Fruit fly (Drosophila melanogaster) whole organism, adult: Measurements from ENCODE around the gene CG11426.

Experiments
- CG11617 ChIP-seq: fragments of 200-800 bp; sonication (Bioruptor generic); optimal IDR thresholded peaks from 2 replicates; lab custom pipeline; 2017; ENCODE audit warnings: mild to moderate bottlenecking, missing biosample characterization, missing genetic modification reagents, missing genetic modification characterization
- CG12768 ChIP-seq: fragments of 200-800 bp; sonication (Bioruptor generic); optimal IDR thresholded peaks from 2 replicates; lab custom pipeline; 2017; ENCODE audit warnings: missing biosample characterization, missing genetic modification characterization, mild to moderate bottlenecking, moderate library complexity, missing genetic modification reagents
- CG14711 ChIP-seq: fragments of 200-800 bp; sonication (Bioruptor generic); optimal IDR thresholded peaks from 2 replicates; lab custom pipeline; 2018; ENCODE audit warnings: missing biosample characterization, mild to moderate bottlenecking, missing genetic modification characterization, moderate library complexity
- CG1620 ChIP-seq: fragments of 200-800 bp; sonication (Bioruptor generic); optimal IDR thresholded peaks from 2 replicates; lab custom pipeline; 2016; ENCODE audit warnings: missing biosample characterization, missing genetic modification characterization
- CG33017 ChIP-seq: fragments of 200-800 bp; sonication (Bioruptor generic); optimal IDR thresholded peaks from 2 replicates; lab custom pipeline; 2018; ENCODE audit warnings: missing biosample characterization, mild to moderate bottlenecking, missing genetic modification characterization, moderate library complexity
- CG5204 ChIP-seq: fragments of 200-800 bp; sonication (Bioruptor generic); optimal IDR thresholded peaks from 2 replicates; lab custom pipeline; 2016; ENCODE audit warnings: missing biosample characterization, missing genetic modification characterization
- CG7045 ChIP-seq: fragments of 200-800 bp; sonication (Bioruptor generic); optimal IDR thresholded peaks from 2 replicates; lab custom pipeline; 2017; ENCODE audit warnings: missing biosample characterization, mild to moderate bottlenecking, missing genetic modification characterization
- CG7101 ChIP-seq: fragments of 200-800 bp; sonication (Bioruptor generic); optimal IDR thresholded peaks from 2 replicates; lab custom pipeline; 2018; ENCODE audit warnings: missing biosample characterization, mild to moderate bottlenecking, missing genetic modification characterization, moderate library complexity
- Clk ChIP-seq: fragments of 200-800 bp; sonication (Bioruptor generic); optimal IDR thresholded peaks from 2 replicates; lab custom pipeline; 2017; ENCODE audit warnings: missing biosample characterization, missing genetic modification characterization
- Crg-1 ChIP-seq: fragments of 200-800 bp; sonication (Bioruptor generic); optimal IDR thresholded peaks from 2 replicates; lab custom pipeline; 2016; ENCODE audit warnings: missing biosample characterization, missing genetic modification characterization
- Hr96 ChIP-seq: fragments of 200-800 bp; sonication (Bioruptor generic); optimal IDR thresholded peaks from 2 replicates; lab custom pipeline; 2016; ENCODE audit warnings: missing biosample characterization, missing genetic modification characterization
- Mnt ChIP-seq: fragments of 200-800 bp; sonication (Bioruptor generic); optimal IDR thresholded peaks from 2 replicates; lab custom pipeline; 2016; ENCODE audit warnings: missing biosample characterization, mild to moderate bottlenecking, missing genetic modification characterization
- bab1 ChIP-seq: fragments of 200-800 bp; sonication (Bioruptor generic); optimal IDR thresholded peaks from 3 replicates; lab custom pipeline; 2019; ENCODE audit warnings: missing biosample characterization, mild to moderate bottlenecking, missing genetic modification characterization, moderate library complexity
- cic ChIP-seq: fragments of 200-800 bp; sonication (Bioruptor generic); optimal IDR thresholded peaks from 2 replicates; lab custom pipeline; 2017; ENCODE audit warnings: missing biosample characterization, mild to moderate bottlenecking, missing genetic modification characterization, moderate library complexity
- cnc ChIP-seq, 2 experiments: fragments of >200 bp; optimal IDR thresholded peaks; 2 replicates each; lab custom pipeline; 2017
- kay ChIP-seq: fragments of 200-800 bp; sonication (Bioruptor generic); peaks from one replicate; lab custom pipeline; 2016; ENCODE audit warnings: missing biosample characterization, missing genetic modification characterization, borderline replicate concordance
- ovo ChIP-seq: fragments of 200-800 bp; sonication (Bioruptor generic); optimal IDR thresholded peaks from 2 replicates; lab custom pipeline; 2016; ENCODE audit warnings: missing biosample characterization, missing genetic modification characterization
- pad ChIP-seq: fragments of 200-800 bp; sonication (Bioruptor generic); optimal IDR thresholded peaks from 3 replicates; lab custom pipeline; 2017; ENCODE audit warnings: missing biosample characterization, missing genetic modification characterization, mild to moderate bottlenecking, moderate library complexity, missing genetic modification reagents
- tj ChIP-seq: fragments of 200-800 bp; sonication (Bioruptor generic); optimal IDR thresholded peaks from 3 replicates; lab custom pipeline; 2017; ENCODE audit warnings: missing biosample characterization, mild to moderate bottlenecking, missing genetic modification characterization, moderate library complexity
- toe ChIP-seq: fragments of 200-800 bp; sonication (Bioruptor generic); optimal IDR thresholded peaks from 2 replicates; lab custom pipeline; 2016; ENCODE audit warnings: missing biosample characterization, missing genetic modification characterization

CG11426 gene

DNA sequence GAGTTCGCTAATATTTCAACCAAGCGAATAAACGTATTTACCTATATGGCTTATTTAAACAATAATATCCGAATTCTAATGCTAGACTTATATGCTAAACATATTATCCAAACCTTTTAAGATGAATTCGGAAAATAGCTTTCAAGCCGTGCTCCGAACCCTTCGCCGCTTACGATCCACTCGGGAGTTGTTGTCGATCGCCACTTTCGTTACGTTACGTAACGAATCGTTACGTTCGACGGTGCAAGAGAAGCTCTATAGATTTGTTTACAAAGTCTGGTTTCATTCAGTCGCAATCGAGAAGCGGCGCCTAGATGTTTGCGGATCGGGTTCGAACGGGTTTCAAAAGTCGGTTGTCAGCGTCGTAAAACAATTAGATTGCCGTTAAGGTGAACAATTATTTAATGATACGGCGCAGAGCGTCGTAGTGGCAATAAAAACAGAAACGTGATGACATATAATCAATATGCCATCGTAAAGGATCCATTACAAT, at the start of gene CG11426:
Gene CG11426 (plus strand): TSS at position 258 of the 493 bp plus-strand sequence.
- TF ChIP-seq CG12768 (no peak), cnc (optimal IDR thresholded peaks at IDR 0.05; lab: Kevin White, UChicago) (no peak), Mnt (no peak), pad (GFP tag; lab: Kevin White, UChicago) (no peak), bab1 (no peak), CG5204 (GFP tag; lab: Kevin White, UChicago) (no peak), ovo (GFP tag; lab: Kevin White, UChicago) (no peak), toe (no peak), Crg-1 (GFP tag; lab: Kevin White, UChicago) (no peak), CG7101 (tag; lab: Kevin White, UChicago) (no peak), Hr96 (GFP tag; lab: Kevin White, UChicago) (no peak), Clk (no peak), tj (no peak), CG11617 (no peak), CG14711 (no peak), kay (no peak), cic (GFP tag; lab: Kevin White, UChicago) (no peak)

DNA sequence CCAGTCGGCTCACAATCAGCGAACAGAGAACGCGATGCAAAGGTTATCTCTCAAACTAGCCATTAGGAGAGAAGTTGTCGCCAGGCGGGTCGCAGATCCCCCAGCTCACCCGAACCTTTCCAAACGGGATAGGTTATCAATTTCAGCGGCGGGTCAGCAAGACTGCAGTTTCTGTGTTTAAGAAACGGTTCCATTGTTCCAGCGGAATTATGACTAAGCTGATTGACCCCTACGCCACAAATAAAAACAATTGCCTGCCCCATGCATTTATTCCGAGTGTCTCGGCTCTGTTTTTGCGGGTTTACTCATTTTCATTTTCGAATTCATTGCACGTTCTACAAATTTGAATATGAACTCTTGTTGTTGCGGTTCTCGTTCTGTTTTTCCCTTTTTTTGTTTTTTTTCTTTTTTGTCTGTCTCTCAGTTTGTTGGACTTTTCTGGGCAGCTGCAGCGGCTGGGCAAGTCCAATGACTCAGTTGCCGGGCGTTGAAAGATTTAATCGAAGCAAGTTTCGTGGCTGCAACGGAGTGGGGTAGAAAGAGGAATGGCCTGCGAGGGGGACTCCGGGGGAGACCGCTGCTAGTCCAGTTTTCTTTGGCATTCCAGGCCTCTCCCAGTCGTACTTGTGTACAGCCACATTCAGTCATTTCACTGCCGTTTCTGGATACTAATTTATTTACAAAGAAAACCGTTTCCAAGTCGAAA, 49.6 kb upstream of the CG11426 start:
- TF ChIP-seq CG33017 (tag; lab: Kevin White, UChicago): no peak

DNA sequence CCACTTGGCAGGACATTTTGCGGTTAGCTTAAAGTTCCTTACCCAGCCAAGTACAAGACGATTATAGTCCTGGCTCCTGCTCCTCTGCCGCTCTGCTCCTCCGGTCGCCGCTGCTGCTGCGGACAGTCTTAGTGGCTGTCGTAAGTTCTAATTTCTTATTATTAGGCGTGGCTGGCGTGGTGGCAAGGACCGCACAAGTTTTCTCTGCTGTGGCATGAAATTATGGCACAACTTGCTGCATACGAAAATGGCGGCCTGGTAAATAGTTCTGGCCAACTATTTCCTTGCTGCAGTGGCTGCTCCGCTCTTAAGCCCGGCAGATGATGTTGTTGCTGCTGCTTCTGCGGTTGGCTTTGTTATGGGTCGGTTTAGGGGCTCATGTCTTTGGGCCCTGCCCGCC, 45.6 kb upstream of the CG11426 start:
- TF ChIP-seq Mnt (no peak), CG7045 (GFP tag; lab: Kevin White, UChicago) (no peak), tj (no peak), cic (GFP tag; lab: Kevin White, UChicago) (no peak), pad (GFP tag; lab: Kevin White, UChicago) (no peak), CG33017 (tag; lab: Kevin White, UChicago) (no peak), CG5204 (GFP tag; lab: Kevin White, UChicago) (no peak), Clk (no peak), cnc (optimal IDR thresholded peaks at IDR 0.05; lab: Kevin White, UChicago) (no peak), ovo (GFP tag; lab: Kevin White, UChicago) (no peak), CG7101 (tag; lab: Kevin White, UChicago) (no peak), bab1 (no peak), Hr96 (GFP tag; lab: Kevin White, UChicago) (no peak), CG11617 (no peak), Crg-1 (GFP tag; lab: Kevin White, UChicago) (no peak), CG14711 (no peak)

DNA sequence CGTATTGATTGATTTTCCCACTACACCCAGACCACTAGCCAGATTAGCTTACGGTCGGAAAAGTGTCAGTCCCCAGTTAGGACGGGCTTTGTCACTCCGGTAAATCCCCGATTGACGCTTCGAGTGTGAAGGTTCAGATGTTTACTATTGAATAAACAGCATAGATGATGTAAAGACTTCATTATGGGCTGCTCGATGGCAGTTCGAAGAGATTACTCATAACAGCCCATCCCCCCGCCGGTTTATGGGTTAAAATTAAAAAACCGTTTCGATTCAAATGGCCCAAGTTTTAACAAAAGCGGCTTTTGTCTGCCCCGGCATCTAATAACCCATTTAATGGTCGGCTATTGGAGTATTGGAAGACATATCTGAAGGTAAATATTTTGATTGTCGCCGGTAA, 33.2 kb upstream of the CG11426 start:
- TF ChIP-seq pad (GFP tag; lab: Kevin White, UChicago) (no peak), cnc (optimal IDR thresholded peaks at IDR 0.05; lab: Kevin White, UChicago) (no peak), Mnt (no peak), CG12768 (no peak), ovo (GFP tag; lab: Kevin White, UChicago) (no peak), CG5204 (GFP tag; lab: Kevin White, UChicago) (no peak), Hr96 (GFP tag; lab: Kevin White, UChicago) (no peak), CG7101 (tag; lab: Kevin White, UChicago) (no peak), CG11617 (no peak), CG14711 (no peak), Crg-1 (GFP tag; lab: Kevin White, UChicago) (no peak), CG1620 (GFP tag; lab: Kevin White, UChicago) (no peak), tj (no peak), Clk (no peak), toe (no peak)

DNA sequence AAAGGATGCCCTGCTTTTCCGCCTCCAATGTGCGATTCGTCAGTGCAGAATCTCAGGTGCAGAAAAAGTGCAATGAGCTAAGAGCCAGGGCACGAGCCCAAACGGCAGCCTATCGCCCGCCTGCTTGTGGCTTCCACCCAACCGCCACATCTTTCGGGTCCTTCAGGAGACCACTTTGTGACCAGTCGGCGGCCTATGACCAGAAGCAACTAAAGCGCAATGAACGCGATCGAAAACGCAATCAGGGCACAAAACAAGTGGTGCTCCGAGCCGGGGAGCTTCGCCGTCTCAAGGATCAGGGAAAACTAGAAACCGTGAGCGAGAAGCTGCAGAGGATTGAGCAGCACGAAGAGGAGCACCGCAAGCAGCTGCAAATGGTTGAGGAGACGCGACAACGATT, 16.0 kb upstream of the CG11426 start, which contains the start of gene CG11449:
Gene CG11449 (plus strand): TSS at position 6 of the 400 bp plus-strand sequence.
- TF ChIP-seq Mnt (no peak), pad (GFP tag; lab: Kevin White, UChicago) (no peak), cic (GFP tag; lab: Kevin White, UChicago) (no peak), tj (no peak), toe (no peak), CG14711 (no peak)

- TF ChIP-seq CG1620 (GFP tag; lab: Kevin White, UChicago) (no peak), cnc (optimal IDR thresholded peaks at IDR 0.05; lab: Kevin White, UChicago) (peak in 1 of 2 experiments; percentile 26), Clk (no peak)
Measured at dm6 chr3L:22455953-22456488, 14.3 kb upstream of the CG11426 start.

DNA sequence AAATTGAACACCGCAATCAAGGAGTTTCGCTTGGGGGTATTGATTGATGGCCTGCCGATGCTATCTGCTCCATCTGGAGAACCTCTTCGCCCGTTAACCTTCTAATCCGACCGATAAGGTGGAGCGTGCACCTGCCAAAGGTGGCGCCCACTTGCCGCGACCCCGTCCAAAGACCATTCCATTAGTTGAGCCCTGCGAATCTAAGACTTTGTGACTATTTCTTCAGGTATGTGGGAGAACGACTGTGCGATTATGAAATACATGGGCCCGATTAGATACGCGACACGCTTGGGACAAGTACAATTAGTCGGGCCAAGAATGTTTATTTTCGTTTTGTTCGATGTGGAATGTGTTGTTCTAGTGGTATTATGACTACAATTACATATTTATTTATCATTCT, 12.1 kb upstream of the CG11426 start:
- TF ChIP-seq cic (GFP tag; lab: Kevin White, UChicago) (no peak), CG5204 (GFP tag; lab: Kevin White, UChicago) (no peak), CG12768 (no peak), toe (no peak), CG11617 (no peak), cnc (optimal IDR thresholded peaks at IDR 0.05; lab: Kevin White, UChicago) (no peak)
